Fruit fly (Drosophila melanogaster) whole organism, adult: ENCODE measurements around the gene CG6294.

Experiments
- CG1620 ChIP-seq: fragments of 200-800 bp; sonication (Bioruptor generic); optimal IDR thresholded peaks from 2 replicates; lab custom pipeline; 2016; ENCODE audit warnings: missing biosample characterization, missing genetic modification characterization
- CG5204 ChIP-seq: fragments of 200-800 bp; sonication (Bioruptor generic); optimal IDR thresholded peaks from 2 replicates; lab custom pipeline; 2016; ENCODE audit warnings: missing biosample characterization, missing genetic modification characterization
- CG7045 ChIP-seq: fragments of 200-800 bp; sonication (Bioruptor generic); optimal IDR thresholded peaks from 2 replicates; lab custom pipeline; 2017; ENCODE audit warnings: missing biosample characterization, mild to moderate bottlenecking, missing genetic modification characterization
- Mnt ChIP-seq: fragments of 200-800 bp; sonication (Bioruptor generic); optimal IDR thresholded peaks from 2 replicates; lab custom pipeline; 2016; ENCODE audit warnings: missing biosample characterization, mild to moderate bottlenecking, missing genetic modification characterization
- bab1 ChIP-seq: fragments of 200-800 bp; sonication (Bioruptor generic); optimal IDR thresholded peaks from 3 replicates; lab custom pipeline; 2019; ENCODE audit warnings: missing biosample characterization, mild to moderate bottlenecking, missing genetic modification characterization, moderate library complexity
- cnc ChIP-seq, 2 experiments: fragments of >200 bp; optimal IDR thresholded peaks; 2 replicates each; lab custom pipeline; 2017
- kay ChIP-seq: fragments of 200-800 bp; sonication (Bioruptor generic); peaks from one replicate; lab custom pipeline; 2016; ENCODE audit warnings: missing biosample characterization, missing genetic modification characterization, borderline replicate concordance

DNA sequence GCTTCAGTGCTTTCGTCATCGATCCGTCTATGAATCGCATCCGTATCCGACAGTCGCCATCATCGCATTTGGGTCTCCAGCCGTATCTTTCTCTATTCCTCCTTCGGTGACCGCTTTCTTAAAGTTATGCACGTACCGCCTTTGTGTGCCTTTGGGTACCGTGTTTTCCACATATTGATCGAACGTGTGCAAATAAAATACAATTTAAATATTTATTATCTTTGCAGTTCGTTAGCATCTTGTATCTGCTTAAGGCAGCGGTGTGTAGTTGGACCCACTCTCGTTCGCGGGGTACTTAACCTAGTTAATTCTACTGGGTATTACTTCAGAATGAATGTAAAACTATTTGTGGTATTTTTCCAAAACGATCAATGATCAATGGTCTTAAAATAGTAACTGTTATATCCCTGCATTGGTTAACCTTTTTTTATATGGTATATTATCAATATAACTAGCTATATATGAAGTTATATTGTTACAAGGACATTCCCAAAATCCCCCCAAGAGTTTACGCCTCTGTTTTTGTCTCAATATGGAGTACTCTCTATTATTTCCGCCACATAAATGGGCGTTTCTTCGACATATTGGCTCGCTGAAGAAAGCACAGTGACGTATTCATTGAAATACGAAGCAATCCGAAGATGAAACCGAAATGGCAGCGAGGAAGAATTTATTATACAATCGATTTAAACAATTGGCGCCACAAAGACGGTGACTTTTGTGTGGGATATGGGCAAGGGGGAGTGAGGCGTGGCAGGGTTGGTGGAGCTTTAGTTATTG lies 33.3 kb downstream of the CG6294 start:
- TF ChIP-seq CG7045 (GFP tag; lab: Kevin White, UChicago) (no peak), kay (GFP tag; lab: Kevin White, UChicago) (no peak), cnc (optimal IDR thresholded peaks at IDR 0.05; lab: Kevin White, UChicago) (no peak), CG1620 (GFP tag; lab: Kevin White, UChicago) (no peak), bab1 (GFP tag; lab: Kevin White, UChicago) (no peak), Mnt (GFP tag; lab: Kevin White, UChicago) (no peak), CG5204 (GFP tag; lab: Kevin White, UChicago) (no peak)
